Fruit fly (Drosophila melanogaster) S2 (cell line): ENCODE data around the gene CG7857.

ENCODE experiments used
- CG8478 ChIP-seq: fragments of >200 bp; optimal IDR thresholded peaks from 2 replicates; lab custom pipeline; 2018
- CTCF ChIP-seq, 2 experiments: fragments of >200 bp; optimal IDR thresholded peaks; 2 replicates each; lab custom pipeline; 2018

dm6 chr3L:15507148-15507896, 2.6 kb upstream of the CG7857 start:
- TF ChIP-seq CG8478 (no peak), CTCF (optimal IDR thresholded peaks at IDR 0.05; lab: Kevin White, UChicago) (no peak)
